Fruit fly (Drosophila melanogaster) whole organism, embryonic: ENCODE measurements around the gene Gnpat.

ENCODE experiments used
- Aef1 ChIP-seq: fragments of 200-800 bp; sonication (Bioruptor generic); IDR thresholded peaks from 3 replicates; pipeline ENCODE4 v1.3.6; 2022; ENCODE audit warnings: missing biosample characterization, missing genetic modification characterization
- C15 ChIP-seq: fragments of 200-800 bp; sonication (Bioruptor generic); IDR thresholded peaks from 3 replicates; pipeline ENCODE4 v1.3.6; 2022; ENCODE audit warnings: missing biosample characterization, missing genetic modification characterization
- CG17328 ChIP-seq: fragments of 200-800 bp; sonication (Bioruptor generic); IDR thresholded peaks from 2 replicates; pipeline ENCODE4 v1.3.6; 2022; ENCODE audit warnings: missing biosample characterization, missing genetic modification characterization
- CG17385 ChIP-seq: fragments of 200-800 bp; sonication (Bioruptor generic); optimal IDR thresholded peaks from 3 replicates; lab custom pipeline; 2018; ENCODE audit warnings: missing biosample characterization, mild to moderate bottlenecking, missing genetic modification characterization
- CG18764 ChIP-seq: fragments of 200-800 bp; sonication (Bioruptor generic); optimal IDR thresholded peaks from 3 replicates; lab custom pipeline; 2016; ENCODE audit warnings: missing biosample characterization, missing genetic modification characterization
- CG2120 ChIP-seq: fragments of 200-800 bp; sonication (Bioruptor generic); optimal IDR thresholded peaks from 3 replicates; lab custom pipeline; 2016; ENCODE audit warnings: missing biosample characterization, missing genetic modification characterization
- CG30403 ChIP-seq: fragments of 200-800 bp; sonication (Bioruptor generic); optimal IDR thresholded peaks from 3 replicates; lab custom pipeline; 2016; ENCODE audit warnings: missing biosample characterization, missing genetic modification characterization
- CG3281 ChIP-seq: fragments of 200-800 bp; sonication (Bioruptor generic); optimal IDR thresholded peaks from 3 replicates; lab custom pipeline; 2017; ENCODE audit warnings: missing biosample characterization, mild to moderate bottlenecking, missing genetic modification characterization
- CG4730 ChIP-seq: fragments of 200-800 bp; sonication (Bioruptor generic); IDR thresholded peaks from 2 replicates; pipeline ENCODE4 v1.3.6; 2022; ENCODE audit warnings: missing biosample characterization, missing genetic modification characterization
- CG5180 ChIP-seq: fragments of 200-800 bp; sonication (Bioruptor generic); optimal IDR thresholded peaks from 3 replicates; lab custom pipeline; 2017; ENCODE audit warnings: missing biosample characterization, missing genetic modification characterization, mild to moderate bottlenecking, moderate library complexity, missing genetic modification reagents
- CG6689 ChIP-seq: fragments of 200-800 bp; sonication (Bioruptor generic); IDR thresholded peaks from 2 replicates; pipeline ENCODE4 v1.3.6; 2022; ENCODE audit warnings: missing biosample characterization, missing genetic modification characterization
- CG7357 ChIP-seq: fragments of 200-800 bp; sonication (Bioruptor generic); IDR thresholded peaks from 3 replicates; pipeline ENCODE4 v1.3.6; 2022; ENCODE audit warnings: missing biosample characterization, missing genetic modification characterization
- CG8359 ChIP-seq: fragments of 200-800 bp; sonication (Bioruptor generic); optimal IDR thresholded peaks from 2 replicates; lab custom pipeline; 2017; ENCODE audit warnings: missing biosample characterization, mild to moderate bottlenecking, missing genetic modification characterization, borderline replicate concordance
- CG8765 ChIP-seq: fragments of 200-800 bp; sonication (Bioruptor generic); IDR thresholded peaks from 2 replicates; pipeline ENCODE4 v1.3.6; 2022; ENCODE audit warnings: missing biosample characterization, missing genetic modification characterization
- CG8924 ChIP-seq: fragments of 200-800 bp; optimal IDR thresholded peaks from 3 replicates; lab custom pipeline; 2019; ENCODE audit warnings: missing biosample characterization, mild to moderate bottlenecking, missing genetic modification characterization, moderate library complexity
- Camta ChIP-seq: fragments of 200-800 bp; sonication (Bioruptor generic); optimal IDR thresholded peaks from 2 replicates; lab custom pipeline; 2016; ENCODE audit warnings: missing biosample characterization, missing genetic modification characterization
- CrebB ChIP-seq: fragments of 200-800 bp; sonication (Bioruptor generic); optimal IDR thresholded peaks from 3 replicates; lab custom pipeline; 2018; ENCODE audit warnings: missing biosample characterization, mild to moderate bottlenecking, missing genetic modification characterization
- Dfd ChIP-seq, 2 experiments: fragments of >200 bp; optimal IDR thresholded peaks; 2 replicates each; lab custom pipeline; 2017; ENCODE audit warnings: missing biosample characterization in 2 of 2, missing genetic modification characterization in 2 of 2
- Gug ChIP-seq: fragments of 200-800 bp; sonication (Bioruptor generic); IDR thresholded peaks from 4 replicates; pipeline ENCODE4 v1.3.6; 2022; ENCODE audit warnings: missing biosample characterization, missing genetic modification characterization
- HmgZ ChIP-seq: fragments of 200-800 bp; sonication (Bioruptor generic); optimal IDR thresholded peaks from 2 replicates; lab custom pipeline; 2018; ENCODE audit warnings: missing biosample characterization, mild to moderate bottlenecking, missing genetic modification characterization
- Hr39 ChIP-seq: fragments of >200 bp; optimal IDR thresholded peaks from 2 replicates; lab custom pipeline; 2017
- Jarid2 ChIP-seq: fragments of 200-800 bp; sonication (Bioruptor generic); optimal IDR thresholded peaks from 3 replicates; lab custom pipeline; 2017; ENCODE audit warnings: mild to moderate bottlenecking, missing biosample characterization, missing genetic modification reagents, missing genetic modification characterization
- Neu2 ChIP-seq: fragments of 200-800 bp; sonication (Bioruptor generic); optimal IDR thresholded peaks from 3 replicates; lab custom pipeline; 2016; ENCODE audit warnings: missing biosample characterization, missing genetic modification characterization, borderline replicate concordance
- NfI ChIP-seq: fragments of 200-800 bp; sonication (Bioruptor generic); optimal IDR thresholded peaks from 3 replicates; lab custom pipeline; 2018; ENCODE audit warnings: missing biosample characterization, mild to moderate bottlenecking, missing genetic modification characterization, moderate library complexity
- Oli ChIP-seq: fragments of 200-800 bp; sonication (Bioruptor generic); optimal IDR thresholded peaks from 2 replicates; lab custom pipeline; 2018; ENCODE audit warnings: missing biosample characterization, mild to moderate bottlenecking, missing genetic modification characterization, moderate library complexity
- Optix ChIP-seq: fragments of 200-800 bp; sonication (Bioruptor generic); IDR thresholded peaks from 3 replicates; pipeline ENCODE4 v1.3.6; 2022; ENCODE audit warnings: missing biosample characterization, missing genetic modification characterization
- Poxn ChIP-seq: fragments of 200-800 bp; sonication (Bioruptor generic); IDR thresholded peaks from 2 replicates; pipeline ENCODE4 v1.3.6; 2022; ENCODE audit warnings: missing biosample characterization, missing genetic modification characterization
- Rfx ChIP-seq: fragments of 200-800 bp; sonication (Bioruptor generic); IDR thresholded peaks from 2 replicates; pipeline ENCODE4 v1.3.6; 2022; ENCODE audit warnings: missing biosample characterization, missing genetic modification characterization
- Sry-β ChIP-seq: fragments of 200-800 bp; sonication (Bioruptor generic); optimal IDR thresholded peaks from 2 replicates; lab custom pipeline; 2018; ENCODE audit warnings: missing biosample characterization, mild to moderate bottlenecking, missing genetic modification characterization, moderate library complexity
- Sry-δ ChIP-seq: fragments of 200-800 bp; sonication (Bioruptor generic); optimal IDR thresholded peaks from 2 replicates; lab custom pipeline; 2016; ENCODE audit warnings: missing biosample characterization, missing genetic modification characterization
- amos ChIP-seq: fragments of 200-800 bp; sonication (Bioruptor generic); IDR thresholded peaks from 2 replicates; pipeline ENCODE4 v1.3.6; 2022; ENCODE audit warnings: missing biosample characterization, missing genetic modification characterization; ENCODE audit not compliant: partially characterized antibody
- br ChIP-seq: fragments of >200 bp; optimal IDR thresholded peaks from 2 replicates; lab custom pipeline; 2017
- caup ChIP-seq: fragments of 200-800 bp; sonication (Bioruptor generic); optimal IDR thresholded peaks from 3 replicates; lab custom pipeline; 2017; ENCODE audit warnings: missing biosample characterization, mild to moderate bottlenecking, missing genetic modification characterization, moderate library complexity; ENCODE audit not compliant: severe bottlenecking
- dimm ChIP-seq: fragments of 200-800 bp; sonication (Bioruptor generic); IDR thresholded peaks from 2 replicates; pipeline ENCODE4 v1.3.6; 2022; ENCODE audit warnings: missing biosample characterization, missing genetic modification characterization
- dysf ChIP-seq: fragments of 200-800 bp; sonication (Bioruptor generic); IDR thresholded peaks from 3 replicates; pipeline ENCODE4 v1.3.6; 2022; ENCODE audit warnings: missing biosample characterization, missing genetic modification characterization
- fd102C ChIP-seq: fragments of 200-800 bp; sonication (Bioruptor generic); optimal IDR thresholded peaks from 2 replicates; lab custom pipeline; 2018; ENCODE audit warnings: missing biosample characterization, mild to moderate bottlenecking, missing genetic modification characterization, moderate library complexity
- hb ChIP-seq: fragments of 200-800 bp; sonication (Bioruptor generic); IDR thresholded peaks from 3 replicates; pipeline ENCODE4 v1.3.6; 2022; ENCODE audit warnings: missing biosample characterization, missing genetic modification characterization; ENCODE audit not compliant: partially characterized antibody
- her ChIP-seq: fragments of 200-800 bp; sonication (Bioruptor generic); optimal IDR thresholded peaks from 2 replicates; lab custom pipeline; 2016; ENCODE audit warnings: missing biosample characterization, missing genetic modification characterization
- kay ChIP-seq: fragments of 200-800 bp; sonication (Bioruptor generic); optimal IDR thresholded peaks from 2 replicates; lab custom pipeline; 2016; ENCODE audit warnings: missing biosample characterization, missing genetic modification characterization
- ken ChIP-seq: fragments of 200-800 bp; sonication (Bioruptor generic); IDR thresholded peaks from 3 replicates; pipeline ENCODE4 v1.3.6; 2022; ENCODE audit warnings: missing biosample characterization, missing genetic modification characterization
- maf-S ChIP-seq: fragments of 200-800 bp; sonication (Bioruptor generic); optimal IDR thresholded peaks from 2 replicates; lab custom pipeline; 2016; ENCODE audit warnings: missing biosample characterization, missing genetic modification characterization
- org-1 ChIP-seq: fragments of 200-800 bp; sonication (Bioruptor generic); optimal IDR thresholded peaks from 2 replicates; lab custom pipeline; 2017; ENCODE audit warnings: missing biosample characterization, missing genetic modification characterization
- pho ChIP-seq: fragments of 200-800 bp; sonication (Bioruptor generic); optimal IDR thresholded peaks from 2 replicates; lab custom pipeline; 2016; ENCODE audit warnings: missing biosample characterization, missing genetic modification characterization
- pnt ChIP-seq: fragments of 200-800 bp; sonication (Bioruptor generic); optimal IDR thresholded peaks from 3 replicates; lab custom pipeline; 2016; ENCODE audit warnings: missing biosample characterization, missing genetic modification characterization
- salm ChIP-seq: fragments of 200-800 bp; sonication (Bioruptor generic); optimal IDR thresholded peaks from 2 replicates; lab custom pipeline; 2018; ENCODE audit warnings: missing biosample characterization, mild to moderate bottlenecking, missing genetic modification characterization
- scrt ChIP-seq: fragments of 200-800 bp; sonication (Bioruptor generic); optimal IDR thresholded peaks from 2 replicates; lab custom pipeline; 2018; ENCODE audit warnings: missing biosample characterization, mild to moderate bottlenecking, missing genetic modification characterization, moderate library complexity
- slp2 ChIP-seq: fragments of 200-800 bp; sonication (Bioruptor generic); optimal IDR thresholded peaks from 2 replicates; lab custom pipeline; 2016; ENCODE audit warnings: missing biosample characterization, missing genetic modification characterization
- vfl ChIP-seq: fragments of 200-800 bp; sonication (Bioruptor generic); optimal IDR thresholded peaks from 2 replicates; lab custom pipeline; 2016; ENCODE audit warnings: missing biosample characterization, missing genetic modification characterization
- vnd ChIP-seq: fragments of 200-800 bp; sonication (Bioruptor generic); IDR thresholded peaks from 3 replicates; pipeline ENCODE4 v1.3.6; 2022; ENCODE audit warnings: missing biosample characterization, missing genetic modification characterization; ENCODE audit not compliant: partially characterized antibody

Gene Gnpat

DNA sequence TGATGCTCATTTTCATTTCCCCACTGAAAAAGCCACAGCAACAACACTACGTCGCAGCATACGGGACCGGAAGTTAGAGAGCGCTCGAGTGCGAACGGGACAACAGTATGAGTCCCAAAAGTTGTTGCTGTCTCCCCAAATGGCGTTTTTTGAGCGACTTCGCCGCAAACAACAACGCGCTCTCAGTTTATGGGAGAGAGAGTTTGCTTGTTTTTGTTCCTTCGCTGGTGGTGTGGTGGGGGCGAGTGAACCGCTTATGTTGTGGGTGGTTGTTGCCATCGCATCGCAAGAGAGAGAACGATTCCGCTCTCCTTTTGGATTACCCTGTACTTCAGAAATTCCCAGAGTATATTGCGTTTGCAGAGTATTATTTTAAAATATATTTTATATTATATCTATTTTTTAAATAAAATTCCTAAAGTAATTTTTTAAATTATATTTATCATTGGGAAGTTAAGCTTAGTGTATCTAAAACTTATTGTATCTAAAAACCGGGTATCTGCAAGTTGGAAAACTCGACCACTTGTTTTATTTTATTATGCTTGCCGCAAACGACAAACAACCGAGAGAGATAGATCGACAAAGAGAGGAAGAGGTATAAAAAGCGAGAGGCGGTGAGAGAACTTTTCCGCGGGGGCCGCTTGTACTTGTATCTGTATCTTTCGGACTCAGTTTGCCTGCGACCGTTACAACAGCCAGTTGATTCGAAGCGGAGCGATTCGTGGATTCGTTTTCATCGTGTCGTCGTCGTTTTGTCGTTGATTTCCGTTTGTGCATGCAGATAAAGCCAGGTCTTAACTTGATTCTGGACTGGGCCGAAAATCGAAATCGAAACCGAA is 24.9 kb upstream of the Gnpat start, which contains the start of gene msi (continued):
- TF ChIP-seq C15 (GFP tag; lab: Robert Waterston, UW) (peak; percentile 97), scrt (GFP tag; lab: Kevin White, UChicago) (peak; percentile 97), CG30403 (GFP tag; lab: Kevin White, UChicago) (peak; percentile 96), CG5180 (peak; percentile 89), Poxn (GFP tag; lab: Robert Waterston, UW) (peak; percentile 96), Optix (GFP tag; lab: Robert Waterston, UW) (peak; percentile 88), br (no peak), CG8924 (tag; lab: Kevin White, UChicago) (peak; percentile 100), org-1 (GFP tag; lab: Kevin White, UChicago) (peak; percentile 96), hb (GFP tag; lab: Robert Waterston, UW) (no peak), Aef1 (GFP tag; lab: Robert Waterston, UW) (peak; percentile 98), NfI (GFP tag; lab: Kevin White, UChicago) (peak; percentile 98), caup (GFP tag; lab: Kevin White, UChicago) (peak; percentile 98), HmgZ (tag; lab: Kevin White, UChicago) (peak; percentile 96), CG4730 (GFP tag; lab: Robert Waterston, UW) (peak; percentile 98), pnt (GFP tag; lab: Kevin White, UChicago) (peak; percentile 81), CG17328 (peak; percentile 98), Rfx (GFP tag; lab: Robert Waterston, UW) (peak; percentile 99), Jarid2 (GFP tag; lab: Kevin White, UChicago) (peak; percentile 98), CG17385 (GFP tag; lab: Kevin White, UChicago) (peak; percentile 98), pho (GFP tag; lab: Kevin White, UChicago) (peak; percentile 40), Oli (tag; lab: Kevin White, UChicago) (peak; percentile 100), Gug (GFP tag; lab: Robert Waterston, UW) (peak; percentile 96), maf-S (GFP tag; lab: Kevin White, UChicago) (peak; percentile 59), Sry-δ (GFP tag; lab: Kevin White, UChicago) (peak; percentile 18), Camta (peak; percentile 20), vnd (GFP tag; lab: Robert Waterston, UW) (no peak), kay (GFP tag; lab: Kevin White, UChicago) (peak; percentile 95), slp2 (GFP tag; lab: Kevin White, UChicago) (peak; percentile 71), CG3281 (GFP tag; lab: Kevin White, UChicago) (peak; percentile 98), CrebB (peak; percentile 95), amos (GFP tag; lab: Robert Waterston, UW) (no peak; the same call in 1 of the 2 replicates), CG8359 (GFP tag; lab: Kevin White, UChicago) (peak; percentile 91), Dfd (GFP tag; optimal IDR thresholded peaks at IDR 0.05; lab: Kevin White, UChicago) (no peak), ken (GFP tag; lab: Robert Waterston, UW) (peak; percentile 98), her (GFP tag; lab: Kevin White, UChicago) (peak; percentile 39), salm (tag; lab: Kevin White, UChicago) (peak; percentile 99), CG18764 (peak; percentile 93), Neu2 (GFP tag; lab: Kevin White, UChicago) (no peak), dimm (GFP tag; lab: Robert Waterston, UW) (peak; percentile 97), dysf (GFP tag; lab: Robert Waterston, UW) (peak; percentile 99), vfl (GFP tag; lab: Kevin White, UChicago) (peak; percentile 79), CG8765 (GFP tag; lab: Robert Waterston, UW) (peak; percentile 92), CG2120 (GFP tag; lab: Kevin White, UChicago) (peak; percentile 96), Sry-β (peak; percentile 83), fd102C (GFP tag; lab: Kevin White, UChicago) (peak; percentile 16), CG6689 (GFP tag; lab: Robert Waterston, UW) (peak; percentile 99), Hr39 (lab: Kevin White, UChicago) (no peak), CG7357 (GFP tag; lab: Robert Waterston, UW) (peak; percentile 97)
- TF ChIP-seq, all 482 proteins: peak for 440
